Worm (Caenorhabditis elegans) whole organism, early embryonic: ENCODE measurements around the gene Y42H9AR.4.

Source experiments
- F13C5.2 ChIP-seq: sonication (generic microtip); optimal IDR thresholded peaks from 2 replicates; lab custom pipeline; 2017; ENCODE audit warnings: mild to moderate bottlenecking, missing genetic modification characterization, inconsistent platforms, missing compliant biosample characterization
- aly-1 ChIP-seq: sonication (generic microtip); optimal IDR thresholded peaks from 2 replicates; lab custom pipeline; 2016; ENCODE audit warnings: missing genetic modification characterization, missing compliant biosample characterization
- ama-1 ChIP-seq: fragments of 150-350 bp; optimal IDR thresholded peaks from 2 replicates; lab custom pipeline; 2014
- ceh-13 ChIP-seq: fragments of 200-800 bp; sonication (Bioruptor generic); optimal IDR thresholded peaks from 2 replicates; lab custom pipeline; 2018; ENCODE audit warnings: mild to moderate bottlenecking, missing genetic modification characterization, missing compliant biosample characterization
- ceh-36 ChIP-seq: sonication (generic microtip); optimal IDR thresholded peaks from 2 replicates; lab custom pipeline; 2016; ENCODE audit warnings: missing genetic modification characterization, inconsistent platforms, missing compliant biosample characterization
- ets-7 ChIP-seq: sonication (generic microtip); optimal IDR thresholded peaks from 2 replicates; lab custom pipeline; 2016; ENCODE audit warnings: missing genotype, missing genetic modification characterization, missing compliant biosample characterization
- flt-1 ChIP-seq: fragments of 200-800 bp; sonication (Bioruptor generic); IDR thresholded peaks from 2 replicates; pipeline ENCODE4 v1.3.6; 2022; ENCODE audit warnings: missing genetic modification characterization, missing compliant biosample characterization
- hmbx-1 ChIP-seq: sonication (generic microtip); optimal IDR thresholded peaks from 2 replicates; lab custom pipeline; 2016; ENCODE audit warnings: mild to moderate bottlenecking, missing genetic modification characterization, missing compliant biosample characterization
- hmg-4 ChIP-seq: fragments of 200-800 bp; sonication (Bioruptor generic); optimal IDR thresholded peaks from 2 replicates; lab custom pipeline; 2018; ENCODE audit warnings: mild to moderate bottlenecking, missing genetic modification characterization, missing compliant biosample characterization
- scrt-1 ChIP-seq: fragments of 200-800 bp; sonication (Bioruptor generic); IDR thresholded peaks from 2 replicates; pipeline ENCODE4 v1.3.6; 2022; ENCODE audit warnings: missing genetic modification characterization, missing compliant biosample characterization
- sea-1 ChIP-seq: fragments of 200-800 bp; sonication (Bioruptor generic); conservative IDR thresholded peaks from 2 replicates; pipeline ENCODE4 v1.3.6; 2022; ENCODE audit warnings: missing genetic modification characterization, missing compliant biosample characterization

DNA sequence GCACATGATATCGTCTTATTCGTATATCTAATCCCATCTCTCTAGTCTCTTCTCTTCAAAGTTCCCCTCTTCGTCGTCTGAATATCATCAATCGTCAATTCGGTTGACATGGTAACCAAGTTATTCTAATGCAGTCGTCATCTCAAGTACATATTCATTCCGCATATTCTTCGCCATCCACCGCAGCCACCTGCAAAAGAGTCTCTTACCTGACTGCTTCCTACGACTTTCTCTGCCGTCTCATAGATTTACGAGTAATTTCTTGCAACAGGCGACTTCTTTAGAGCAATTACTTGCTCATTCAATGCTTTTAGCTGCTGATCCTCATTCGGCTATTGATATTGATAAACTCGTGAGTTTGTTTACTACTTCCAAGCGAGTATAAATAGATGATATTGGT lies 15.4 kb upstream of the Y42H9AR.4 start:
- TF ChIP-seq ama-1 = no peak
- no peak for TF ChIP-seq flt-1
- TF ChIP-seq hmbx-1 (tag; lab: Kevin White, UChicago) = no peak
- no peak for TF ChIP-seq sea-1 (GFP tag; lab: Robert Waterston, UW)
- TF ChIP-seq F13C5.2 (tag; lab: Kevin White, UChicago) = no peak
- no peak for TF ChIP-seq hmg-4 (GFP tag; lab: Kevin White, UChicago)
- no peak for TF ChIP-seq ceh-13 (GFP tag; lab: Kevin White, UChicago)
- no peak for TF ChIP-seq aly-1
- no peak for TF ChIP-seq scrt-1 (GFP tag; lab: Robert Waterston, UW)
- TF ChIP-seq ceh-36 = no peak
- TF ChIP-seq ets-7 (tag; lab: Kevin White, UChicago) = no peak
